Worm (Caenorhabditis elegans) whole organism, L3 larva: ENCODE results near the gene rig-6.

Experiments used
- aly-2 ChIP-seq: fragments of 150-350 bp; optimal IDR thresholded peaks from 2 replicates; lab custom pipeline; 2014; ENCODE audit warnings: missing biosample characterization, missing genetic modification characterization
- ceh-82 ChIP-seq: fragments of 150-350 bp; optimal IDR thresholded peaks from 2 replicates; lab custom pipeline; 2014; ENCODE audit warnings: missing biosample characterization, missing genetic modification characterization
- elt-1 ChIP-seq: fragments of 150-350 bp; optimal IDR thresholded peaks from 2 replicates; lab custom pipeline; 2014; ENCODE audit warnings: missing biosample characterization, missing genetic modification characterization
- fkh-10 ChIP-seq: sonication (generic microtip); optimal IDR thresholded peaks from 2 replicates; lab custom pipeline; 2017; ENCODE audit warnings: missing biosample characterization, missing genetic modification reagents, missing genetic modification characterization
- lin-39 ChIP-seq: fragments of 150-350 bp; optimal IDR thresholded peaks from 2 replicates; lab custom pipeline; 2018; ENCODE audit warnings: missing biosample characterization, missing genetic modification reagents, missing genetic modification characterization
- mdl-1 ChIP-seq: fragments of 150-350 bp; optimal IDR thresholded peaks from 2 replicates; lab custom pipeline; 2014; ENCODE audit warnings: missing biosample characterization, missing genetic modification characterization
- nhr-11 ChIP-seq: fragments of 150-350 bp; optimal IDR thresholded peaks from 2 replicates; lab custom pipeline; 2014; ENCODE audit warnings: missing biosample characterization, missing genetic modification characterization
- nhr-23 ChIP-seq: fragments of 150-350 bp; optimal IDR thresholded peaks from 2 replicates; lab custom pipeline; 2014; ENCODE audit warnings: missing biosample characterization, missing genetic modification reagents, missing genetic modification characterization
- nhr-77 ChIP-seq: fragments of 150-350 bp; optimal IDR thresholded peaks from 2 replicates; lab custom pipeline; 2014; ENCODE audit warnings: missing biosample characterization, missing genetic modification characterization
- pqm-1 ChIP-seq: fragments of 150-350 bp; optimal IDR thresholded peaks from 2 replicates; lab custom pipeline; 2017; ENCODE audit warnings: missing biosample characterization, missing genetic modification characterization, inconsistent platforms
- snpc-4 ChIP-seq: fragments of 150-350 bp; optimal IDR thresholded peaks from 2 replicates; lab custom pipeline; 2014; ENCODE audit warnings: missing biosample characterization, missing genetic modification characterization
- unc-62 ChIP-seq: fragments of 150-350 bp; sonication (generic microtip); optimal IDR thresholded peaks from 4 replicates; lab custom pipeline; 2014; ENCODE audit warnings: missing biosample characterization, missing genetic modification reagents, missing genetic modification characterization
- zag-1 ChIP-seq: fragments of 150-350 bp; optimal IDR thresholded peaks from 2 replicates; lab custom pipeline; 2014; ENCODE audit warnings: missing biosample characterization, missing genetic modification characterization
- ztf-4 ChIP-seq: fragments of 150-350 bp; optimal IDR thresholded peaks from 2 replicates; lab custom pipeline; 2014; ENCODE audit warnings: missing biosample characterization, missing genetic modification characterization

- TF ChIP-seq zag-1 (tag; lab: Kevin White, UChicago) (no peak), pqm-1 (no peak), elt-1 (no peak), nhr-23 (tag; lab: Kevin White, UChicago) (no peak), snpc-4 (no peak), lin-39 (tag; lab: Kevin White, UChicago) (no peak), ztf-4 (tag; lab: Kevin White, UChicago) (no peak), nhr-77 (tag; lab: Kevin White, UChicago) (no peak), nhr-11 (tag; lab: Kevin White, UChicago) (no peak), mdl-1 (tag; lab: Kevin White, UChicago) (no peak), ceh-82 (tag; lab: Kevin White, UChicago) (no peak), aly-2 (tag; lab: Kevin White, UChicago) (no peak), unc-62 (GFP tag; lab: Kevin White, UChicago) (no peak), fkh-10 (GFP tag; lab: Kevin White, UChicago) (no peak)
These were observed 16.1 kb upstream of the rig-6 start, which contains the start of the genes fbxb-88 and tbck-1 for ce11 chrII:4827734-4828609.
